Worm (Caenorhabditis elegans) whole organism, L4 larva: ENCODE results near the gene ZK418.2.

Source experiments
- F10B5.3 ChIP-seq: sonication (generic microtip); optimal IDR thresholded peaks from 2 replicates; lab custom pipeline; 2016; ENCODE audit warnings: mild to moderate bottlenecking, missing genetic modification characterization, missing compliant biosample characterization
- F37D6.2 ChIP-seq: sonication (generic microtip); optimal IDR thresholded peaks from 2 replicates; lab custom pipeline; 2016; ENCODE audit warnings: mild to moderate bottlenecking, missing genetic modification characterization, missing compliant biosample characterization
- T20F7.1 ChIP-seq: fragments of 200-800 bp; sonication (Bioruptor generic); optimal IDR thresholded peaks from 2 replicates; lab custom pipeline; 2018; ENCODE audit warnings: mild to moderate bottlenecking, missing genetic modification characterization, missing compliant biosample characterization
- Y48G9A.11 ChIP-seq: fragments of 200-800 bp; sonication (Bioruptor generic); IDR thresholded peaks from 2 replicates; pipeline ENCODE4 v1.3.6; 2022; ENCODE audit warnings: missing genetic modification reagents, missing genetic modification characterization, missing compliant biosample characterization
- ZK337.2 ChIP-seq: fragments of 200-800 bp; sonication (Bioruptor generic); IDR thresholded peaks from 2 replicates; pipeline ENCODE4 v1.3.6; 2022; ENCODE audit warnings: missing genetic modification reagents, missing genetic modification characterization, missing compliant biosample characterization
- ZK546.5 ChIP-seq, 2 experiments: sonication (generic microtip); optimal IDR thresholded peaks; 2 replicates each; lab custom pipeline; 2017; ENCODE audit warnings: missing biosample characterization in 2 of 2, missing genetic modification characterization in 2 of 2
- aha-1 ChIP-seq: fragments of 150-350 bp; peaks from one replicate; lab custom pipeline; 2014; ENCODE audit warnings: missing biosample characterization, missing genetic modification characterization
- aly-2 ChIP-seq: sonication (generic microtip); optimal IDR thresholded peaks from 2 replicates; lab custom pipeline; 2018; ENCODE audit warnings: missing biosample characterization, missing genetic modification characterization
- ama-1 ChIP-seq: fragments of 150-350 bp; optimal IDR thresholded peaks from 2 replicates; lab custom pipeline; 2014; ENCODE audit warnings: inconsistent platforms, mixed read lengths
- attf-4 ChIP-seq: sonication (generic microtip); optimal IDR thresholded peaks from 3 replicates; lab custom pipeline; 2017; ENCODE audit warnings: missing biosample characterization, missing genetic modification characterization
- ceh-28 ChIP-seq: fragments of 150-350 bp; optimal IDR thresholded peaks from 2 replicates; lab custom pipeline; 2014; ENCODE audit warnings: missing biosample characterization, missing genetic modification reagents, missing genetic modification characterization
- ceh-32 ChIP-seq: sonication (generic microtip); optimal IDR thresholded peaks from 2 replicates; lab custom pipeline; 2016; ENCODE audit warnings: mild to moderate bottlenecking, missing genetic modification characterization, missing compliant biosample characterization; ENCODE audit not compliant: poor library complexity
- cey-2 ChIP-seq: sonication (generic microtip); optimal IDR thresholded peaks from 3 replicates; lab custom pipeline; 2017; ENCODE audit warnings: missing genetic modification characterization, mild to moderate bottlenecking, missing compliant biosample characterization, antibody characterized with exemption, borderline replicate concordance; ENCODE audit not compliant: insufficient read depth
- ctbp-1 ChIP-seq: fragments of 200-800 bp; sonication (Bioruptor generic); IDR thresholded peaks from 2 replicates; pipeline ENCODE4 v1.3.6; 2022; ENCODE audit warnings: missing genetic modification reagents, missing genetic modification characterization, missing compliant biosample characterization
- daf-12 ChIP-seq: fragments of 150-350 bp; optimal IDR thresholded peaks from 2 replicates; lab custom pipeline; 2014; ENCODE audit warnings: missing biosample characterization, missing genetic modification reagents, missing genetic modification characterization
- dmd-6 ChIP-seq: fragments of 200-800 bp; sonication (Bioruptor generic); IDR thresholded peaks from 2 replicates; pipeline ENCODE4 v1.3.6; 2022; ENCODE audit warnings: missing genetic modification reagents, missing genetic modification characterization, missing compliant biosample characterization
- duxl-1 ChIP-seq: sonication (generic microtip); optimal IDR thresholded peaks from 2 replicates; lab custom pipeline; 2016; ENCODE audit warnings: mild to moderate bottlenecking, missing genetic modification characterization, moderate library complexity, missing compliant biosample characterization; ENCODE audit not compliant: poor library complexity
- hif-1 ChIP-seq, 2 experiments: sonication (generic microtip); optimal IDR thresholded peaks; 2 replicates each; lab custom pipeline; 2016 to 2017; ENCODE audit warnings: missing compliant biosample characterization in 2 of 2, missing genetic modification characterization in 2 of 2, missing genetic modification reagents in 2 of 2, missing genotype in 2 of 2, mild to moderate bottlenecking in 1 of 2
- hlh-30 ChIP-seq: sonication (generic microtip); optimal IDR thresholded peaks from 2 replicates; lab custom pipeline; 2017; ENCODE audit warnings: antibody characterized with exemption, mild to moderate bottlenecking, missing genetic modification characterization, missing compliant biosample characterization; ENCODE audit not compliant: insufficient read depth
- jun-1 ChIP-seq: fragments of 150-350 bp; optimal IDR thresholded peaks from 2 replicates; lab custom pipeline; 2014; ENCODE audit warnings: missing biosample characterization, missing genetic modification reagents, missing genetic modification characterization
- lin-15B ChIP-seq: fragments of 150-350 bp; sonication (generic microtip); optimal IDR thresholded peaks from 3 replicates; lab custom pipeline; 2014; ENCODE audit warnings: missing biosample characterization, missing genetic modification characterization
- lin-38 ChIP-seq: fragments of 200-800 bp; sonication (Bioruptor generic); IDR thresholded peaks from 2 replicates; pipeline ENCODE4 v1.3.6; 2022; ENCODE audit warnings: missing genetic modification reagents, missing genetic modification characterization, missing compliant biosample characterization
- lin-39 ChIP-seq: fragments of 150-350 bp; optimal IDR thresholded peaks from 2 replicates; lab custom pipeline; 2014; ENCODE audit warnings: missing biosample characterization, missing genetic modification reagents, missing genetic modification characterization
- lsy-2 ChIP-seq, 2 experiments: fragments of 150-350 bp in 1 of 2; sonication (generic microtip) in 1 of 2; optimal IDR thresholded peaks; 2 replicates each; lab custom pipeline; 2014 to 2017; ENCODE audit warnings: missing biosample characterization in 2 of 2, missing genetic modification characterization in 2 of 2
- madf-5 ChIP-seq, 2 experiments: fragments of 200-800 bp; sonication (Bioruptor generic); IDR thresholded peaks; 2 replicates each; pipeline ENCODE4 v1.3.6; 2022; ENCODE audit warnings: missing compliant biosample characterization in 2 of 2, missing genetic modification characterization in 2 of 2
- madf-9 ChIP-seq: fragments of 200-800 bp; sonication (Bioruptor generic); conservative IDR thresholded peaks from 2 replicates; pipeline ENCODE4 v1.3.6; 2022; ENCODE audit warnings: missing genetic modification reagents, missing genetic modification characterization, missing compliant biosample characterization
- mep-1 ChIP-seq: fragments of 150-350 bp; sonication (generic microtip); optimal IDR thresholded peaks from 3 replicates; lab custom pipeline; 2014; ENCODE audit warnings: missing biosample characterization, missing genetic modification characterization
- mes-2 ChIP-seq: sonication (generic microtip); optimal IDR thresholded peaks from 2 replicates; lab custom pipeline; 2016; ENCODE audit warnings: missing genotype, mild to moderate bottlenecking, missing genetic modification characterization, missing compliant biosample characterization; ENCODE audit not compliant: poor library complexity, severe bottlenecking
- mxl-2 ChIP-seq: fragments of 200-800 bp; sonication (Bioruptor generic); conservative IDR thresholded peaks from 2 replicates; pipeline ENCODE4 v1.3.6; 2022; ENCODE audit warnings: missing genetic modification reagents, missing genetic modification characterization, missing compliant biosample characterization
- mxl-3 ChIP-seq: fragments of 200-800 bp; sonication (Bioruptor generic); optimal IDR thresholded peaks from 2 replicates; lab custom pipeline; 2018; ENCODE audit warnings: mild to moderate bottlenecking, missing genetic modification characterization, missing compliant biosample characterization
- nhr-10 ChIP-seq: fragments of 150-350 bp; optimal IDR thresholded peaks from 2 replicates; lab custom pipeline; 2014; ENCODE audit warnings: missing biosample characterization, missing genetic modification characterization
- nhr-25 ChIP-seq: sonication (generic microtip); optimal IDR thresholded peaks from 2 replicates; lab custom pipeline; 2017; ENCODE audit warnings: missing genetic modification characterization, mild to moderate bottlenecking, missing compliant biosample characterization, antibody characterized with exemption, moderate library complexity, borderline replicate concordance; ENCODE audit not compliant: insufficient read depth
- nhr-28 ChIP-seq: fragments of 150-350 bp; optimal IDR thresholded peaks from 2 replicates; lab custom pipeline; 2014; ENCODE audit warnings: missing biosample characterization, missing genetic modification characterization
- nhr-42 ChIP-seq: fragments of 200-800 bp; sonication (Bioruptor generic); IDR thresholded peaks from 2 replicates; pipeline ENCODE4 v1.3.6; 2022; ENCODE audit warnings: missing genetic modification characterization, missing compliant biosample characterization
- nhr-6 ChIP-seq: fragments of 150-350 bp; optimal IDR thresholded peaks from 2 replicates; lab custom pipeline; 2014; ENCODE audit warnings: missing biosample characterization, missing genetic modification characterization
- nhr-76 ChIP-seq: fragments of 150-350 bp; optimal IDR thresholded peaks from 2 replicates; lab custom pipeline; 2014; ENCODE audit warnings: missing biosample characterization, missing genetic modification characterization
- php-3 ChIP-seq: fragments of 200-800 bp; sonication (Bioruptor generic); IDR thresholded peaks from 2 replicates; pipeline ENCODE4 v1.3.6; 2022; ENCODE audit warnings: missing genetic modification reagents, missing genetic modification characterization, missing compliant biosample characterization
- pqm-1 ChIP-seq: sonication (generic microtip); optimal IDR thresholded peaks from 2 replicates; lab custom pipeline; 2017; ENCODE audit warnings: missing biosample characterization, missing genetic modification characterization
- rbr-2 ChIP-seq: sonication (generic microtip); optimal IDR thresholded peaks from 2 replicates; lab custom pipeline; 2016; ENCODE audit warnings: missing genotype, missing genetic modification characterization, missing compliant biosample characterization
- saeg-2 ChIP-seq: fragments of 200-800 bp; sonication (Bioruptor generic); IDR thresholded peaks from 2 replicates; pipeline ENCODE4 v1.3.6; 2022; ENCODE audit warnings: missing genetic modification reagents, missing genetic modification characterization, missing compliant biosample characterization
- sdz-12 ChIP-seq: fragments of 200-800 bp; sonication (Bioruptor generic); optimal IDR thresholded peaks from 2 replicates; lab custom pipeline; 2018; ENCODE audit warnings: mild to moderate bottlenecking, missing genetic modification characterization, missing compliant biosample characterization
- skn-1 ChIP-seq: fragments of 150-350 bp; optimal IDR thresholded peaks from 2 replicates; lab custom pipeline; 2014; ENCODE audit warnings: missing biosample characterization, missing genetic modification characterization
- spr-1 ChIP-seq: sonication (generic microtip); optimal IDR thresholded peaks from 2 replicates; lab custom pipeline; 2016; ENCODE audit warnings: mild to moderate bottlenecking, missing genetic modification characterization, missing compliant biosample characterization
- spr-3 ChIP-seq: fragments of 200-800 bp; sonication (Bioruptor generic); optimal IDR thresholded peaks from 2 replicates; lab custom pipeline; 2018; ENCODE audit warnings: mild to moderate bottlenecking, missing genetic modification characterization, missing compliant biosample characterization
- unc-62 ChIP-seq, 3 experiments: fragments of 150-350 bp in 1 of 3; sonication (generic microtip); optimal IDR thresholded peaks in 2 of 3; peaks in 1 of 3; 1 replicate in 1 of 3; 2 replicates in 2 of 3; lab custom pipeline; 2014 to 2017; ENCODE audit warnings: missing biosample characterization in 3 of 3, missing genetic modification characterization in 3 of 3, missing genetic modification reagents in 3 of 3, missing genotype in 1 of 3
- vab-7 ChIP-seq: fragments of 200-800 bp; sonication (Bioruptor generic); IDR thresholded peaks from 2 replicates; pipeline ENCODE4 v1.3.6; 2022; ENCODE audit warnings: missing genetic modification reagents, missing genetic modification characterization, missing compliant biosample characterization
- zag-1 ChIP-seq: fragments of 150-350 bp; optimal IDR thresholded peaks from 2 replicates; lab custom pipeline; 2014; ENCODE audit warnings: missing biosample characterization, missing genetic modification characterization
- zfp-2 ChIP-seq: sonication (generic microtip); optimal IDR thresholded peaks from 2 replicates; lab custom pipeline; 2016; ENCODE audit warnings: mild to moderate bottlenecking, missing genetic modification characterization, missing compliant biosample characterization
- zfp-3 ChIP-seq: fragments of 200-800 bp; sonication (Bioruptor generic); conservative IDR thresholded peaks from 2 replicates; pipeline ENCODE4 v1.3.6; 2022; ENCODE audit warnings: missing genetic modification reagents, missing genetic modification characterization, missing compliant biosample characterization
- zip-11 ChIP-seq: fragments of 200-800 bp; sonication (Bioruptor generic); IDR thresholded peaks from 2 replicates; pipeline ENCODE4 v1.3.6; 2022; ENCODE audit warnings: missing genetic modification characterization, missing compliant biosample characterization
- zip-2 ChIP-seq: fragments of 150-350 bp; optimal IDR thresholded peaks from 2 replicates; lab custom pipeline; 2014; ENCODE audit warnings: missing biosample characterization, missing genetic modification characterization

Gene ZK418.2

ce11 chrIII:7120477-7120876 lies 29.3 kb downstream of the ZK418.2 start (continued):
- TF ChIP-seq zip-2 (tag; lab: Kevin White, UChicago) (no peak), zfp-3 (GFP tag; lab: Robert Waterston, UW) (no peak), lin-38 (GFP tag; lab: Robert Waterston, UW) (no peak), lin-39 (tag; lab: Kevin White, UChicago) (no peak), aha-1 (tag; lab: Kevin White, UChicago) (no peak), zip-11 (GFP tag; lab: Robert Waterston, UW) (no peak), Y48G9A.11 (GFP tag; lab: Robert Waterston, UW) (no peak), skn-1 (tag; lab: Kevin White, UChicago) (no peak), lin-15B (no peak), ceh-28 (tag; lab: Kevin White, UChicago) (no peak), vab-7 (no peak), cey-2 (tag; lab: Kevin White, UChicago) (no peak), rbr-2 (tag; lab: Kevin White, UChicago) (no peak), spr-3 (no peak), mep-1 (peak; percentile 40), hif-1 (tag; optimal IDR thresholded peaks at IDR 0.05; lab: Kevin White, UChicago) (no peak), php-3 (GFP tag; lab: Robert Waterston, UW) (no peak), lsy-2 (tag; optimal IDR thresholded peaks at IDR 0.05; lab: Kevin White, UChicago) (peak in 1 of 2 experiments; percentile 66), dmd-6 (GFP tag; lab: Robert Waterston, UW) (peak; percentile 55; the same call in 1 of the 2 replicates), daf-12 (tag; lab: Kevin White, UChicago) (no peak), ZK546.5 (tag; optimal IDR thresholded peaks at IDR 0.05; lab: Kevin White, UChicago) (no peak), duxl-1 (tag; lab: Kevin White, UChicago) (peak; percentile 16), zfp-2 (tag; lab: Kevin White, UChicago) (no peak), nhr-10 (tag; lab: Kevin White, UChicago) (peak; percentile 33), attf-4 (tag; lab: Kevin White, UChicago) (no peak), ceh-32 (tag; lab: Kevin White, UChicago) (no peak), jun-1 (no peak), spr-1 (no peak), hlh-30 (tag; lab: Kevin White, UChicago) (peak; percentile 37), ZK337.2 (GFP tag; lab: Robert Waterston, UW) (no peak), madf-9 (GFP tag; lab: Robert Waterston, UW) (no peak), zag-1 (tag; lab: Kevin White, UChicago) (no peak), nhr-6 (tag; lab: Kevin White, UChicago) (no peak), F37D6.2 (no peak), pqm-1 (peak; percentile 12), ctbp-1 (no peak), madf-5 (GFP tag; IDR thresholded peaks at IDR 0.05; lab: Robert Waterston, UW) (no peak), T20F7.1 (GFP tag; lab: Kevin White, UChicago) (peak; percentile 39), mxl-3 (GFP tag; lab: Kevin White, UChicago) (no peak), mxl-2 (peak; percentile 96), saeg-2 (GFP tag; lab: Robert Waterston, UW) (no peak), ama-1 (peak; percentile 59), mes-2 (tag; lab: Kevin White, UChicago) (peak; percentile 45), unc-62 (GFP tag; optimal IDR thresholded peaks at IDR 0.05 in 1 of 2; lab: Kevin White, UChicago) (no peak), unc-62 (tag; optimal IDR thresholded peaks at IDR 0.05; lab: Kevin White, UChicago) (no peak), nhr-25 (tag; lab: Kevin White, UChicago) (no peak), aly-2 (no peak), sdz-12 (GFP tag; lab: Kevin White, UChicago) (no peak), nhr-42 (GFP tag; lab: Robert Waterston, UW) (no peak), nhr-28 (tag; lab: Kevin White, UChicago) (peak; percentile 63), F10B5.3 (tag; lab: Kevin White, UChicago) (no peak), nhr-76 (no peak)
